Worm (Caenorhabditis elegans) whole organism, L2 larva: ENCODE data around the gene C09G9.5.

Experiments
- R02D3.7 ChIP-seq: fragments of 150-350 bp; optimal IDR thresholded peaks from 2 replicates; lab custom pipeline; 2014; ENCODE audit warnings: missing biosample characterization, missing genetic modification characterization
- Y55F3AM.14 ChIP-seq: fragments of 200-800 bp; sonication (Bioruptor generic); optimal IDR thresholded peaks from 2 replicates; lab custom pipeline; 2018; ENCODE audit warnings: mild to moderate bottlenecking, missing genetic modification characterization, missing compliant biosample characterization
- ZK546.5 ChIP-seq: sonication (generic microtip); optimal IDR thresholded peaks from 2 replicates; lab custom pipeline; 2017; ENCODE audit warnings: missing biosample characterization, missing genetic modification characterization
- aly-2 ChIP-seq: fragments of 150-350 bp; optimal IDR thresholded peaks from 2 replicates; lab custom pipeline; 2014; ENCODE audit warnings: missing biosample characterization, missing genetic modification characterization
- ama-1 ChIP-seq: fragments of 150-350 bp; optimal IDR thresholded peaks from 2 replicates; lab custom pipeline; 2018; ENCODE audit warnings: inconsistent platforms
- ceh-16 ChIP-seq: fragments of 150-350 bp; optimal IDR thresholded peaks from 2 replicates; lab custom pipeline; 2014; ENCODE audit warnings: missing biosample characterization, missing genetic modification characterization
- crh-2 ChIP-seq: sonication (generic microtip); optimal IDR thresholded peaks from 2 replicates; lab custom pipeline; 2017; ENCODE audit warnings: missing biosample characterization, missing genetic modification characterization
- dmd-4 ChIP-seq: sonication (generic microtip); optimal IDR thresholded peaks from 2 replicates; lab custom pipeline; 2017; ENCODE audit warnings: missing biosample characterization, missing genetic modification characterization
- egl-27 ChIP-seq: sonication (generic microtip); optimal IDR thresholded peaks from 3 replicates; lab custom pipeline; 2017; ENCODE audit warnings: missing biosample characterization, missing genetic modification reagents, missing genetic modification characterization
- elt-1 ChIP-seq: fragments of 150-350 bp; optimal IDR thresholded peaks from 2 replicates; lab custom pipeline; 2014; ENCODE audit warnings: missing biosample characterization, missing genetic modification characterization
- elt-3 ChIP-seq: sonication (generic microtip); optimal IDR thresholded peaks from 2 replicates; lab custom pipeline; 2017; ENCODE audit warnings: missing biosample characterization, missing genetic modification characterization
- fos-1 ChIP-seq: fragments of 150-350 bp; optimal IDR thresholded peaks from 2 replicates; lab custom pipeline; 2014; ENCODE audit warnings: missing biosample characterization, missing genetic modification characterization
- lin-11 ChIP-seq: fragments of 150-350 bp; sonication (generic microtip); optimal IDR thresholded peaks from 2 replicates; lab custom pipeline; 2014; ENCODE audit warnings: missing biosample characterization, missing genetic modification characterization, inconsistent platforms, mixed read lengths
- lin-13 ChIP-seq: fragments of 150-350 bp; optimal IDR thresholded peaks from 2 replicates; lab custom pipeline; 2014; ENCODE audit warnings: missing biosample characterization, missing genetic modification reagents, missing genetic modification characterization
- lin-39 ChIP-seq: fragments of 150-350 bp; optimal IDR thresholded peaks from 2 replicates; lab custom pipeline; 2014; ENCODE audit warnings: missing biosample characterization, missing genetic modification reagents, missing genetic modification characterization
- lsy-2 ChIP-seq, 2 experiments: fragments of 150-350 bp in 1 of 2; sonication (generic microtip) in 1 of 2; optimal IDR thresholded peaks; 2 replicates each; lab custom pipeline; 2014 to 2017; ENCODE audit warnings: missing biosample characterization in 2 of 2, missing genetic modification characterization in 2 of 2
- mab-5 ChIP-seq: fragments of 150-350 bp; optimal IDR thresholded peaks from 2 replicates; lab custom pipeline; 2014; ENCODE audit warnings: missing biosample characterization, missing genetic modification characterization
- mbf-1 ChIP-seq: sonication (generic microtip); optimal IDR thresholded peaks from 2 replicates; lab custom pipeline; 2017; ENCODE audit warnings: missing biosample characterization, missing genetic modification characterization
- nhr-10 ChIP-seq: sonication (generic microtip); optimal IDR thresholded peaks from 2 replicates; lab custom pipeline; 2017; ENCODE audit warnings: missing biosample characterization, missing genetic modification characterization
- nhr-11 ChIP-seq: fragments of 150-350 bp; optimal IDR thresholded peaks from 2 replicates; lab custom pipeline; 2014; ENCODE audit warnings: missing biosample characterization, missing genetic modification characterization
- nhr-12 ChIP-seq: fragments of 150-350 bp; optimal IDR thresholded peaks from 2 replicates; lab custom pipeline; 2014; ENCODE audit warnings: missing biosample characterization, missing genetic modification characterization
- nhr-21 ChIP-seq: fragments of 150-350 bp; optimal IDR thresholded peaks from 2 replicates; lab custom pipeline; 2014; ENCODE audit warnings: missing biosample characterization, missing genetic modification characterization
- nhr-237 ChIP-seq: fragments of 150-350 bp; optimal IDR thresholded peaks from 2 replicates; lab custom pipeline; 2014; ENCODE audit warnings: missing biosample characterization, missing genetic modification characterization
- nhr-6 ChIP-seq: fragments of 150-350 bp; optimal IDR thresholded peaks from 2 replicates; lab custom pipeline; 2014; ENCODE audit warnings: missing biosample characterization, missing genetic modification characterization
- nhr-77 ChIP-seq: fragments of 150-350 bp; optimal IDR thresholded peaks from 2 replicates; lab custom pipeline; 2014; ENCODE audit warnings: missing biosample characterization, missing genetic modification characterization
- peb-1 ChIP-seq: fragments of 150-350 bp; optimal IDR thresholded peaks from 2 replicates; lab custom pipeline; 2014; ENCODE audit warnings: missing biosample characterization, missing genetic modification characterization
- sem-4 ChIP-seq: fragments of 150-350 bp; optimal IDR thresholded peaks from 2 replicates; lab custom pipeline; 2014; ENCODE audit warnings: missing biosample characterization, missing genetic modification reagents, missing genetic modification characterization
- sma-3 ChIP-seq: sonication (generic microtip); optimal IDR thresholded peaks from 2 replicates; lab custom pipeline; 2016; ENCODE audit warnings: missing genetic modification reagents, missing genetic modification characterization, missing compliant biosample characterization
- sma-9 ChIP-seq, 2 experiments: fragments of 150-350 bp in 1 of 2; sonication (generic microtip) in 1 of 2; optimal IDR thresholded peaks; 2 replicates each; lab custom pipeline; 2014 to 2016; ENCODE audit warnings: missing genetic modification characterization in 2 of 2, mild to moderate bottlenecking in 1 of 2, missing biosample characterization in 1 of 2, missing compliant biosample characterization in 1 of 2, missing genetic modification reagents in 1 of 2, moderate library complexity in 1 of 2
- snpc-4 ChIP-seq: fragments of 150-350 bp; optimal IDR thresholded peaks from 2 replicates; lab custom pipeline; 2014; ENCODE audit warnings: missing biosample characterization, missing genetic modification characterization
- unc-55 ChIP-seq: fragments of 150-350 bp; sonication (generic microtip); optimal IDR thresholded peaks from 3 replicates; lab custom pipeline; 2014; ENCODE audit warnings: missing biosample characterization, missing genetic modification reagents, missing genetic modification characterization
- unc-62 ChIP-seq: fragments of 150-350 bp; optimal IDR thresholded peaks from 2 replicates; lab custom pipeline; 2014; ENCODE audit warnings: missing biosample characterization, missing genetic modification reagents, missing genetic modification characterization
- ztf-1 ChIP-seq: fragments of 200-800 bp; sonication (Bioruptor generic); conservative IDR thresholded peaks from 2 replicates; pipeline ENCODE4 v1.3.6; 2022; ENCODE audit warnings: missing genetic modification characterization, missing compliant biosample characterization
- ztf-11 ChIP-seq: sonication (generic microtip); optimal IDR thresholded peaks from 2 replicates; lab custom pipeline; 2017; ENCODE audit warnings: missing biosample characterization, missing genetic modification characterization

The C09G9.5 gene

DNA sequence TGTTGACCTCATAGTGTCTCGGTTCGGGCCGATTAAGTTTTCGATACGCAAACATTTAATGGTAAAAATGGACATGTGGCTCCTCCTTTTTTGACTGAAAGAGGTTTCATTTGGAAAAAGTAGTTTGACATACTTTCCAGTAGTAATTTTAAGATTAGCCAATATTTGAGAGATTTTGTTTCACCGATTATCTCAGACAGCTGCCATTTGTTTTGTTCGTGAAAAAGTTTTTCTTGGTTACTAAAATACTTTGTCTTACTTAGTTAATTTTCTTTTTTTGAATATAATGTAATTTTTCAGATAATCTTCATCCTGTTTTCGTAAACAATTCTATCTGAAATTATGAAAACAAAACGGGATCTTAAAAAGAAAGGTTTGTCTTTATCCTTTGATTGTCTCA is at the start of gene C09G9.5:
Gene C09G9.5, plus strand, starts transcription at position 301 of the 400 bp plus-strand sequence.
- no peak for TF ChIP-seq Y55F3AM.14 (GFP tag; lab: Kevin White, UChicago)
- no peak for TF ChIP-seq ZK546.5 (tag; lab: Kevin White, UChicago)
- no peak for TF ChIP-seq crh-2 (tag; lab: Kevin White, UChicago)
- TF ChIP-seq elt-1 (tag; lab: Kevin White, UChicago), result no peak
- no peak for TF ChIP-seq snpc-4
- TF ChIP-seq aly-2, result no peak
- no peak for TF ChIP-seq nhr-6 (tag; lab: Kevin White, UChicago)
- TF ChIP-seq nhr-11 (tag; lab: Kevin White, UChicago), result no peak
- no peak for TF ChIP-seq lin-11 (tag; lab: Kevin White, UChicago)
- TF ChIP-seq elt-3 (tag; lab: Kevin White, UChicago), result no peak

- TF ChIP-seq sma-3, result no peak
- TF ChIP-seq lsy-2 (tag; optimal IDR thresholded peaks at IDR 0.05; lab: Kevin White, UChicago), result no peak
- no peak for TF ChIP-seq lin-13
- TF ChIP-seq, all 48 proteins: peak for 0
Observed at ce11 chrIV:8840161-8840765, 46.1 kb upstream of the C09G9.5 start, which contains the start of the genes T28C6.11 and T11B7.1. T28C6.11 (minus strand) TSS chrIV:8840261. T11B7.1 (plus strand) TSS chrIV:8840715.

- TF ChIP-seq dmd-4 (tag; lab: Kevin White, UChicago), result no peak
- no peak for TF ChIP-seq elt-3 (tag; lab: Kevin White, UChicago)
- no peak for TF ChIP-seq R02D3.7
- TF ChIP-seq mbf-1 (tag; lab: Kevin White, UChicago), result no peak
- no peak for TF ChIP-seq lin-11 (tag; lab: Kevin White, UChicago)
- TF ChIP-seq peb-1 (tag; lab: Kevin White, UChicago), result no peak
- no peak for TF ChIP-seq lin-13
- TF ChIP-seq unc-62 (GFP tag; lab: Kevin White, UChicago), result no peak
- TF ChIP-seq nhr-237 (tag; lab: Kevin White, UChicago), result no peak
- no peak for TF ChIP-seq ceh-16 (tag; lab: Kevin White, UChicago)
- no peak for TF ChIP-seq ama-1 (lab: Kevin White, UChicago)
- no peak for TF ChIP-seq egl-27 (tag; lab: Kevin White, UChicago)
- TF ChIP-seq sma-3, result no peak
- TF ChIP-seq nhr-12 (tag; lab: Kevin White, UChicago), result no peak
- TF ChIP-seq ztf-11 (tag; lab: Kevin White, UChicago), result no peak
- no peak for TF ChIP-seq mab-5 (tag; lab: Kevin White, UChicago)
- no peak for TF ChIP-seq sem-4
- no peak for TF ChIP-seq nhr-77 (tag; lab: Kevin White, UChicago)
Observed at ce11 chrIV:8844457-8844856, 41.9 kb upstream of the C09G9.5 start, which contains the start of gene T11B7.2. T11B7.2 (minus strand) TSS chrIV:8844557.

DNA sequence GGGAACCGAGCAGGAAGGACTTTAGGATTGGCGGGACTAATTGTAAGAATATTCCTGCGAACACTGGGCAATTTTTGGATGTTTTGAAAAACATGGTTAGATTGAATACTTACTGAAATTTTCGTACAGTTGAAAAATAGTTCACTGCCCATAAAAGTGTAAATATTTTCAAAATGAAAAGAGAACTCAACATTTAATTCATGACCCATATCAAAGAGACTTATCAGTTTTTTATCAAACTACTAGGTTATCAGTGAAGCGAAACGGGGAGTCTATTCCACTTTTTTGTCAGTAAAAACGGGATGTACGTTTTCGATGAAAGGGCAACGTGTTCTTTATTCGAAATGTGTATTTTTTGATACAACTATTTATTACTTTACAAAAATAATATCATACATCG is 40.4 kb upstream of the C09G9.5 start:
- no peak for TF ChIP-seq lin-39 (tag; lab: Kevin White, UChicago)
- TF ChIP-seq crh-2 (tag; lab: Kevin White, UChicago), result peak; percentile 24
- peak; percentile 80 for TF ChIP-seq fos-1

ce11 chrIV:8847918-8848317 is 38.4 kb upstream of the C09G9.5 start, which contains the start of gene col-118:
col-118 (plus strand) TSS chrIV:8848218.
- TF ChIP-seq nhr-21 (tag; lab: Kevin White, UChicago), result no peak
- TF ChIP-seq nhr-10 (tag; lab: Kevin White, UChicago), result no peak
- no peak for TF ChIP-seq sem-4
- no peak for TF ChIP-seq ztf-1 (GFP tag; lab: Robert Waterston, UW)
- no peak for TF ChIP-seq sma-9 (GFP tag; optimal IDR thresholded peaks at IDR 0.05; lab: Kevin White, UChicago)
- no peak for TF ChIP-seq sma-9 (tag; optimal IDR thresholded peaks at IDR 0.05; lab: Kevin White, UChicago)
- no peak for TF ChIP-seq Y55F3AM.14 (GFP tag; lab: Kevin White, UChicago)
- no peak for TF ChIP-seq unc-62 (GFP tag; lab: Kevin White, UChicago)
- no peak for TF ChIP-seq lin-13
- TF ChIP-seq dmd-4 (tag; lab: Kevin White, UChicago), result no peak
- no peak for TF ChIP-seq unc-55
